Worm (Caenorhabditis elegans) whole organism, L4 larva: ENCODE data around the gene morc-1.

ENCODE experiments used
- D1046.2 ChIP-seq: fragments of 200-800 bp; sonication (Bioruptor generic); IDR thresholded peaks from 2 replicates; pipeline ENCODE4 v1.3.6; 2022; ENCODE audit warnings: missing genetic modification characterization, missing compliant biosample characterization
- F10B5.3 ChIP-seq: sonication (generic microtip); optimal IDR thresholded peaks from 2 replicates; lab custom pipeline; 2016; ENCODE audit warnings: mild to moderate bottlenecking, missing genetic modification characterization, missing compliant biosample characterization
- R02D3.7 ChIP-seq: fragments of 150-350 bp; sonication (generic microtip); optimal IDR thresholded peaks from 3 replicates; lab custom pipeline; 2014; ENCODE audit warnings: missing biosample characterization, missing genetic modification characterization
- T20F7.1 ChIP-seq: fragments of 200-800 bp; sonication (Bioruptor generic); optimal IDR thresholded peaks from 2 replicates; lab custom pipeline; 2018; ENCODE audit warnings: mild to moderate bottlenecking, missing genetic modification characterization, missing compliant biosample characterization
- Y75B8A.6 ChIP-seq: fragments of 200-800 bp; sonication (Bioruptor generic); IDR thresholded peaks from 2 replicates; pipeline ENCODE4 v1.3.6; 2022; ENCODE audit warnings: missing genetic modification reagents, missing genetic modification characterization, missing compliant biosample characterization
- ZK337.2 ChIP-seq: fragments of 200-800 bp; sonication (Bioruptor generic); IDR thresholded peaks from 2 replicates; pipeline ENCODE4 v1.3.6; 2022; ENCODE audit warnings: missing genetic modification reagents, missing genetic modification characterization, missing compliant biosample characterization
- ZK546.5 ChIP-seq, 2 experiments: sonication (generic microtip); optimal IDR thresholded peaks; 2 replicates each; lab custom pipeline; 2017; ENCODE audit warnings: missing biosample characterization in 2 of 2, missing genetic modification characterization in 2 of 2
- aly-2 ChIP-seq: sonication (generic microtip); optimal IDR thresholded peaks from 2 replicates; lab custom pipeline; 2018; ENCODE audit warnings: missing biosample characterization, missing genetic modification characterization
- ceh-28 ChIP-seq: fragments of 150-350 bp; optimal IDR thresholded peaks from 2 replicates; lab custom pipeline; 2014; ENCODE audit warnings: missing biosample characterization, missing genetic modification reagents, missing genetic modification characterization
- dmd-6 ChIP-seq: fragments of 200-800 bp; sonication (Bioruptor generic); IDR thresholded peaks from 2 replicates; pipeline ENCODE4 v1.3.6; 2022; ENCODE audit warnings: missing genetic modification reagents, missing genetic modification characterization, missing compliant biosample characterization
- egl-43 ChIP-seq: fragments of 200-800 bp; sonication (Bioruptor generic); IDR thresholded peaks from 2 replicates; pipeline ENCODE4 v1.3.6; 2022; ENCODE audit warnings: missing genetic modification reagents, missing genetic modification characterization, missing compliant biosample characterization
- hmg-1.1 ChIP-seq: fragments of 200-800 bp; sonication (Bioruptor generic); IDR thresholded peaks from 2 replicates; pipeline ENCODE4 v1.3.6; 2022; ENCODE audit warnings: missing genetic modification reagents, missing genetic modification characterization, missing compliant biosample characterization
- jun-1 ChIP-seq: fragments of 150-350 bp; optimal IDR thresholded peaks from 2 replicates; lab custom pipeline; 2014; ENCODE audit warnings: missing biosample characterization, missing genetic modification reagents, missing genetic modification characterization
- lin-15B ChIP-seq: fragments of 150-350 bp; sonication (generic microtip); optimal IDR thresholded peaks from 3 replicates; lab custom pipeline; 2014; ENCODE audit warnings: missing biosample characterization, missing genetic modification characterization
- lin-39 ChIP-seq: fragments of 150-350 bp; optimal IDR thresholded peaks from 2 replicates; lab custom pipeline; 2014; ENCODE audit warnings: missing biosample characterization, missing genetic modification reagents, missing genetic modification characterization
- mdl-1 ChIP-seq, 2 experiments: fragments of 150-350 bp in 1 of 2; sonication (generic microtip) in 1 of 2; optimal IDR thresholded peaks; 2 replicates each; lab custom pipeline; 2014 to 2017; ENCODE audit warnings: missing biosample characterization in 2 of 2, missing genetic modification characterization in 2 of 2
- mdt-29 ChIP-seq: fragments of 200-800 bp; sonication (Bioruptor generic); IDR thresholded peaks from 2 replicates; pipeline ENCODE4 v1.3.6; 2022; ENCODE audit warnings: missing genetic modification reagents, missing genetic modification characterization, missing compliant biosample characterization
- mep-1 ChIP-seq: fragments of 150-350 bp; sonication (generic microtip); optimal IDR thresholded peaks from 3 replicates; lab custom pipeline; 2014; ENCODE audit warnings: missing biosample characterization, missing genetic modification characterization
- mes-2 ChIP-seq: sonication (generic microtip); optimal IDR thresholded peaks from 2 replicates; lab custom pipeline; 2016; ENCODE audit warnings: missing genotype, mild to moderate bottlenecking, missing genetic modification characterization, missing compliant biosample characterization; ENCODE audit not compliant: poor library complexity, severe bottlenecking
- nhr-11 ChIP-seq: fragments of 150-350 bp; optimal IDR thresholded peaks from 2 replicates; lab custom pipeline; 2014; ENCODE audit warnings: missing biosample characterization, missing genetic modification characterization
- nhr-25 ChIP-seq: sonication (generic microtip); optimal IDR thresholded peaks from 2 replicates; lab custom pipeline; 2017; ENCODE audit warnings: missing genetic modification characterization, mild to moderate bottlenecking, missing compliant biosample characterization, antibody characterized with exemption, moderate library complexity, borderline replicate concordance; ENCODE audit not compliant: insufficient read depth
- nhr-28 ChIP-seq: fragments of 150-350 bp; optimal IDR thresholded peaks from 2 replicates; lab custom pipeline; 2014; ENCODE audit warnings: missing biosample characterization, missing genetic modification characterization
- pqm-1 ChIP-seq: sonication (generic microtip); optimal IDR thresholded peaks from 2 replicates; lab custom pipeline; 2017; ENCODE audit warnings: missing biosample characterization, missing genetic modification characterization
- snpc-4 ChIP-seq: fragments of 150-350 bp; optimal IDR thresholded peaks from 2 replicates; lab custom pipeline; 2014; ENCODE audit warnings: missing biosample characterization, missing genetic modification characterization
- spr-3 ChIP-seq: fragments of 200-800 bp; sonication (Bioruptor generic); optimal IDR thresholded peaks from 2 replicates; lab custom pipeline; 2018; ENCODE audit warnings: mild to moderate bottlenecking, missing genetic modification characterization, missing compliant biosample characterization
- tag-97 ChIP-seq: fragments of 200-800 bp; sonication (Bioruptor generic); IDR thresholded peaks from 2 replicates; pipeline ENCODE4 v1.3.6; 2022; ENCODE audit warnings: missing genetic modification characterization, missing compliant biosample characterization
- tra-1 ChIP-seq: fragments of 200-800 bp; sonication (Bioruptor generic); IDR thresholded peaks from 2 replicates; pipeline ENCODE4 v1.3.6; 2022; ENCODE audit warnings: missing genetic modification reagents, missing genetic modification characterization, missing compliant biosample characterization
- unc-130 ChIP-seq: sonication (generic microtip); optimal IDR thresholded peaks from 2 replicates; lab custom pipeline; 2016; ENCODE audit warnings: missing genetic modification reagents, missing genetic modification characterization, missing compliant biosample characterization
- unc-62 ChIP-seq, 3 experiments: fragments of 150-350 bp in 1 of 3; sonication (generic microtip); optimal IDR thresholded peaks in 2 of 3; peaks in 1 of 3; 1 replicate in 1 of 3; 2 replicates in 2 of 3; lab custom pipeline; 2014 to 2017; ENCODE audit warnings: missing biosample characterization in 3 of 3, missing genetic modification characterization in 3 of 3, missing genetic modification reagents in 3 of 3, missing genotype in 1 of 3
- zfp-2 ChIP-seq: sonication (generic microtip); optimal IDR thresholded peaks from 2 replicates; lab custom pipeline; 2016; ENCODE audit warnings: mild to moderate bottlenecking, missing genetic modification characterization, missing compliant biosample characterization

Gene morc-1

DNA sequence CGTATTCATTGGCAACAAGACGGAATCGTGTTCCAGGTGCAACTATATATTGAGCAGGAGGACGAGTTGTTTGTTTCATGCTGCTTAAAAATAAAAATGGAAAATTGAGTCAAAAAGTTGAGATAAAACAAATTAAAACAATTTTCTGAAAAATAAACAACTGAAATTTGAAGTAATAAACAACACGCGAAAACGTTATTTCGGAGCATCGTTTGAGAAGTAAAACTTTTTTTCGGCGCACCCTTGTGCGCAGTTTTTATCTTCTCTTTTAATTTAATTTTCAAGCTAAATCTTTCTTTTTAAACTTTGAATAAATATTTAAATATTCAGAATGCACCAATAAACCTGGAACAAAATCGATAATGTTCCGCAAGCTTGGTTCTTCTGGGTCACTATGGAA is 47.4 kb upstream of the morc-1 start, which contains the start of the genes sumv-1 and gop-1:
Gene sumv-1 (minus strand): TSS at position 80 of the 400 bp plus-strand sequence.
Gene gop-1 (plus strand): TSS at position 331 of the 400 bp plus-strand sequence.
- TF ChIP-seq snpc-4 (no peak), T20F7.1 (peak; percentile 88)

DNA sequence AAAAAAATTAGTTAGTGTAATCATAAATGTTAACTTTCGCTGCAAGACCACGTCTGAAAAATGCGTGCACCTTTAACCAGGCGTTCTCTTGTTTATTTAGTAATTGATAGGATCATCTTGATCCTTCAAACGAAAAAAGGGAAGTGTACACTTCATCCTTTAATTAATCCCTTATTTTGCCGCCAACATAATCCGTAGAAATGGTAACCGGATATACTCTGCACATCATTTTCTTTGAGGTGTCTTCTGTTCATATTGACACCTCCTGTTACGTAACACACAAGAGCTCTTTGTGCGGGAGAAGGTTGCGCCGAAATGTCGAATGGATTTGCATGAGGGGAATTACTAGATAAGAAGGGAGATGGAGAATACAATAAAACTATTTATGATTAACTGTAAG is 42.0 kb upstream of the morc-1 start:
- TF ChIP-seq unc-62 (GFP tag; optimal IDR thresholded peaks at IDR 0.05 in 1 of 2; lab: Kevin White, UChicago): peak in 1 of 2 experiments; percentile 8
- no peak for TF ChIP-seq unc-62 (tag; optimal IDR thresholded peaks at IDR 0.05; lab: Kevin White, UChicago)
- no peak for TF ChIP-seq ZK546.5 (tag; optimal IDR thresholded peaks at IDR 0.05; lab: Kevin White, UChicago)

DNA sequence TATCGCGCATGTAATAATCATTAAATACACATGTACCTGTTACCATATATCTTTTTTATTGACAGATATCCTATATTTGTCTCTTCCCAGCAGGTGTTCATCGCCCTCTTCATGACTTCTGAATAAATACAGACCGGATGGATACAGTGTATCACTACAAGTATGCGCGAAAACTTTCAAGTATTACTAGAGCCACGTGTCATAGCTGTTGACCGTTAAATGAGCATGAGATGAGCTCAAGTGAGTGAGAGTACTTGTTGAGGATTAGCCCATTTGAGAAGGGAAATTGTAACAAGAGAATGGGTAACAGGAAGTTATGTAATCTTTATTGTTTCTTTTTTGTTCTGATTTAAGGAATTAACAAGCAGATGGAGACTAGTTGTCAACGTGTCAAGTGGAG is 38.4 kb upstream of the morc-1 start:
- TF ChIP-seq ceh-28 (tag; lab: Kevin White, UChicago): no peak
- TF ChIP-seq lin-39 (tag; lab: Kevin White, UChicago): no peak
- no peak for TF ChIP-seq F10B5.3 (tag; lab: Kevin White, UChicago)
- TF ChIP-seq lin-15B (tag; lab: Kevin White, UChicago): no peak
- TF ChIP-seq mdl-1 (tag; optimal IDR thresholded peaks at IDR 0.05; lab: Kevin White, UChicago): no peak
- TF ChIP-seq spr-3 (GFP tag; lab: Kevin White, UChicago): no peak
- no peak for TF ChIP-seq hmg-1.1 (GFP tag; lab: Robert Waterston, UW)
- no peak for TF ChIP-seq mep-1
- no peak for TF ChIP-seq tag-97 (GFP tag; lab: Robert Waterston, UW)
- no peak for TF ChIP-seq mdt-29 (GFP tag; lab: Robert Waterston, UW)

DNA sequence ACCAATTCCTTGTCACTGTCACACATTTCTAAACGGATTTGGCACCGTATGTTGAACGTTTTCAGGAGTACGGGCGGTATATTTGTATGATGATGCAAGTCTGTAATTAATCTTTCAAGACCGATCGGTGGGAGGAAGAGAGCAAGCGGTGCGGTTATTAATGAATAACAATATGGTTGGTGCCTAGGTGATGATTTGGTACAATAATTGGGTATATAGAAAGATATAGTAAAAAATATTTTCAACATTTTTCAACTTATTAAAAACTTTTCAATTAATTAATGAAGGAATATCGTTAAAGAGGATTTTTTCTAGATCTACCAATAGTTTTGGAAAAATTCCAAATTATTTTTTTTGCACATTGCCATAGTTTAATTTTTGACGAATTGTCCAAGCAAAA is 37.8 kb upstream of the morc-1 start, which contains the start of gene cnd-1:
Gene cnd-1 (minus strand): TSS at position 101 of the 400 bp plus-strand sequence.
- TF ChIP-seq jun-1 (tag; lab: Kevin White, UChicago): no peak
- peak in 1 of 2 experiments; percentile 58 for TF ChIP-seq unc-62 (GFP tag; optimal IDR thresholded peaks at IDR 0.05 in 1 of 2; lab: Kevin White, UChicago)
- no peak for TF ChIP-seq unc-62 (tag; optimal IDR thresholded peaks at IDR 0.05; lab: Kevin White, UChicago)

DNA sequence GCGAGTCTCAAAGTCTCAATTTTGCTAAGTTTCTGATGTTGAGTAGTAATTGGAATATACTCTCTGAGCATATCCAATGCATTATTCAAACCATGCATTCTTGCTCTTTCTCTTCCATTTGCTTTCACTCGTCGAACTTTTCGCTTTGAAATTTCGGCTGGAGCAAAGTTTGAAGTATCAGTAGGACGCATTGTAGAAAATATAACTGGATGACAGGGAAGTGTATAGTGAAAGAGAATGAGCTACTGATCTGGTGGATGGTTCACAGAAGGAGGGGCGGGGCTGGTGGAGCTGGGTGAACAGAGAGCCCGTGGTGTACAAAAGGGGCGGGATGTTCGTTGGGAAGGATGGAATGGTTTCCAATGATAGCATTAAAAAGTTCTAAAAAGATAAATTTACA is 35.1 kb upstream of the morc-1 start:
- TF ChIP-seq nhr-25 (tag; lab: Kevin White, UChicago): no peak
- no peak for TF ChIP-seq ZK337.2 (GFP tag; lab: Robert Waterston, UW)
- no peak for TF ChIP-seq D1046.2 (GFP tag; lab: Robert Waterston, UW)
- TF ChIP-seq Y75B8A.6 (GFP tag; lab: Robert Waterston, UW): no peak
- TF ChIP-seq, all 104 proteins: peak for 0

DNA sequence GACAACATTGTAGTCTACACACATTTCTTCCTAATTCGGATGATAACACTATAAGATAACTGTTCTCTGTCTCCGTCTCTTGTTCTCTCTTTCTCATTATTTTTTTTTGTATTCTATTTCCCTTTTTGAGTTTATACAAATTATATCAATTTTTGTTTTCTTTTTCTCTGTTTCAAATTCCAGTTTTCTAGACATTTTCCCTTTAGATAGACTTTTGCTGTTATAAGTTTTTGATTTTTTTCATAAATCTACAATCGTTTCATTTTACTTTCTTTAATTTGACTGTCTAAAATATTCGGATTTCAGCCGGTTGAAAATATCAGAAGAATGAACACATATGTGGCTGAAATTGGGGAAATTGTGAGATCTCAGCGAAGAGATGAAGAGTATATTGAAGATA is 29.4 kb upstream of the morc-1 start, which contains the start of gene prx-10:
Gene prx-10 (plus strand): TSS at position 301 of the 400 bp plus-strand sequence.
- peak; percentile 79 for TF ChIP-seq nhr-28 (tag; lab: Kevin White, UChicago)
- TF ChIP-seq mdl-1 (tag; optimal IDR thresholded peaks at IDR 0.05; lab: Kevin White, UChicago): no peak
- TF ChIP-seq unc-130: no peak

DNA sequence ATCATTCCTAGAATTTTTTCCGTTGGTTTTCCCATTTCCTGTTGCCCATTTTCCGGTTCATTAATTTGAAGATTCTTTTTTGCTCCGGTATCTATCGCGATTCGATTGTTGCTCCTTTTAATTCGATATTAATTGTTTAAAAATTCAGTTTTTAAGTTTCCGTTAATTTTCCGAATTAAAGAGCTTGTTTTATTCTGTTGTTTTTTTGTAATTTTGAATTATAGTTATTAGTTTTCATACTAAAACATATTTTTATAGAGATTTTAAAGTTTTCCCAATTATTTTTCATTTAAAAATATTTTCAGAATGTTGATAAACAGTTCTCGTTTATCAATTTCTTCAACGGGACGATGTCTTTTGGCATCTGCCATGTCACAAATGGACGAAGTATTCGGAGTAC is 27.6 kb upstream of the morc-1 start, which contains the start of gene mrps-26:
Gene mrps-26 (plus strand): TSS at position 301 of the 400 bp plus-strand sequence.
- TF ChIP-seq spr-3 (GFP tag; lab: Kevin White, UChicago) (no peak), pqm-1 (tag; lab: Kevin White, UChicago) (no peak), ceh-28 (tag; lab: Kevin White, UChicago) (no peak), egl-43 (GFP tag; lab: Robert Waterston, UW) (no peak), tra-1 (no peak), nhr-25 (tag; lab: Kevin White, UChicago) (no peak)

DNA sequence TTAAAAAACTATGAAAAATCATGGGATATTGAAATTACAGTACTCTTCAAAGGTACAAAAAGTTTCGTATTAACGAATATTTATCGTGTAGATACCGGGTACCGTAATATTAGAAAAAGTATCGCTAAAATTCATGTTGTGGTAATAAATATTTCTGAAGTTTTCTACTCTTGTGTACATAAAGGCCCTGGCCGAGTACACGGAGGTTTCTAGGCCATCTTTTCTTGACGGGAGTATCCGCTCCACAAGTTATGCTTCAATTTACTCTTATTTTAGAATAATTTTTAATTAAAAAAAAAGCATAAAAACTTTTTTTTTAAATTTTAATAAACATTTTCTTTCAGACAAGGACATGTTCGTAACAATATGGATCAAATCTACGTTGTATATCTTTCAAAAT is 26.4 kb upstream of the morc-1 start:
- TF ChIP-seq R02D3.7 (tag; lab: Kevin White, UChicago): no peak
- no peak for TF ChIP-seq nhr-11 (tag; lab: Kevin White, UChicago)
- TF ChIP-seq mes-2 (tag; lab: Kevin White, UChicago): peak; percentile 58
- no peak for TF ChIP-seq dmd-6 (GFP tag; lab: Robert Waterston, UW)
- no peak for TF ChIP-seq aly-2 (tag; lab: Kevin White, UChicago)
- no peak for TF ChIP-seq zfp-2 (tag; lab: Kevin White, UChicago)
